Fruit fly (Drosophila melanogaster): ENCODE measurements around the gene Dyro.

Gene Dyro

dm6 chr3L:11296150-11296800, 556 bp upstream of the Dyro start (continued):
- TF ChIP-seq slp2 (GFP tag; optimal IDR thresholded peaks at IDR 0.05) = peak; percentile 78
- no peak for TF ChIP-seq hbn (GFP tag; IDR thresholded peaks at IDR 0.05; ENCODE audit: partially characterized antibody)
- TF ChIP-seq trh (GFP tag; optimal IDR thresholded peaks at IDR 0.05) = peak; percentile 57
- peak; percentile 62; the same call in 1 of the 2 replicates for TF ChIP-seq CG4360 (GFP tag; IDR thresholded peaks at IDR 0.05)
- peak; percentile 43 for TF ChIP-seq CrebB (tag; optimal IDR thresholded peaks at IDR 0.05)
- peak; percentile 68 to 76 for TF ChIP-seq chif (GFP tag; optimal IDR thresholded peaks at IDR 0.05)
- TF ChIP-seq oc (tag; optimal IDR thresholded peaks at IDR 0.05) = peak; percentile 55
- TF ChIP-seq CG18764 (GFP tag; optimal IDR thresholded peaks at IDR 0.05) = peak; percentile 69
- peak; percentile 62 for TF ChIP-seq CG8944 (GFP tag; optimal IDR thresholded peaks at IDR 0.05)
- TF ChIP-seq CG17385 (GFP tag; optimal IDR thresholded peaks at IDR 0.05) = peak; percentile 91
- peak; percentile 93 for TF ChIP-seq phol (tag; optimal IDR thresholded peaks at IDR 0.05)
- TF ChIP-seq CG1602 (GFP tag; optimal IDR thresholded peaks at IDR 0.05) = peak; percentile 84
- no peak for TF ChIP-seq BEAF-32 (GFP tag; optimal IDR thresholded peaks at IDR 0.05)
- peak; percentile 93 for TF ChIP-seq CG4424 (GFP tag; optimal IDR thresholded peaks at IDR 0.05)
- TF ChIP-seq bsh (GFP tag; optimal IDR thresholded peaks at IDR 0.05) = peak; percentile 88 to 90
- TF ChIP-seq CG34376 (GFP tag; optimal IDR thresholded peaks at IDR 0.05) = peak; percentile 54
- TF ChIP-seq CG14441 (GFP tag; IDR thresholded peaks at IDR 0.05) = peak; percentile 59
- peak; percentile 97 for TF ChIP-seq CG18262 (tag; optimal IDR thresholded peaks at IDR 0.05)
- no peak for TF ChIP-seq Doc2 (GFP tag; IDR thresholded peaks at IDR 0.05)
- peak; percentile 79 for TF ChIP-seq Atf-2 (GFP tag; optimal IDR thresholded peaks at IDR 0.05)
- TF ChIP-seq pum (GFP tag; optimal IDR thresholded peaks at IDR 0.05) = peak; percentile 74
- TF ChIP-seq nerfin-1 (tag; optimal IDR thresholded peaks at IDR 0.05) = peak; percentile 88
- peak; percentile 64 for TF ChIP-seq CG5245 (GFP tag; optimal IDR thresholded peaks at IDR 0.05)
- TF ChIP-seq Dek (tag; optimal IDR thresholded peaks at IDR 0.05) = peak; percentile 79
- peak; percentile 92 for TF ChIP-seq Ets65A (GFP tag)
- 0 out of 2 replicates have a peak, but pooled peaks have one; percentile 63 for TF ChIP-seq CG32772 (GFP tag; IDR thresholded peaks at IDR 0.05)
- TF ChIP-seq Fer1 (GFP tag; optimal IDR thresholded peaks at IDR 0.05) = peak; percentile 72
- TF ChIP-seq Max (GFP tag; optimal IDR thresholded peaks at IDR 0.05) = peak; percentile 80
- TF ChIP-seq disco-r (GFP tag; optimal IDR thresholded peaks at IDR 0.05) = peak; percentile 45
- TF ChIP-seq CG13123 (GFP tag; optimal IDR thresholded peaks at IDR 0.05) = peak; percentile 45
- TF ChIP-seq ssp (GFP tag; IDR thresholded peaks at IDR 0.05) = peak; percentile 59
- peak; percentile 48 for TF ChIP-seq gro (GFP tag; optimal IDR thresholded peaks at IDR 0.05)
- TF ChIP-seq gfzf (GFP tag; optimal IDR thresholded peaks at IDR 0.05) = no peak
- no peak for TF ChIP-seq CG7271 (tag; optimal IDR thresholded peaks at IDR 0.05)
- peak; percentile 80 for TF ChIP-seq Nf-YB (GFP tag; optimal IDR thresholded peaks at IDR 0.05)
- peak; percentile 33 for TF ChIP-seq Bdp1 (GFP tag; optimal IDR thresholded peaks at IDR 0.05)
- TF ChIP-seq CG12104 (GFP tag; optimal IDR thresholded peaks at IDR 0.05) = peak; percentile 92
- TF ChIP-seq CG1529 (GFP tag; optimal IDR thresholded peaks at IDR 0.05) = peak; percentile 90
- TF ChIP-seq GATAe (GFP tag; conservative IDR thresholded peaks at IDR 0.05) = no peak
- TF ChIP-seq CG3163 (GFP tag; optimal IDR thresholded peaks at IDR 0.05) = peak; percentile 36
- peak; percentile 91 for TF ChIP-seq Hr3 (GFP tag; optimal IDR thresholded peaks at IDR 0.05)
- TF ChIP-seq repo (GFP tag; optimal IDR thresholded peaks at IDR 0.05) = no peak
- TF ChIP-seq ERR (GFP tag; optimal IDR thresholded peaks at IDR 0.05) = peak; percentile 20
- peak; percentile 93 for TF ChIP-seq tio (GFP tag; optimal IDR thresholded peaks at IDR 0.05)
- peak; percentile 69 for TF ChIP-seq D19B (GFP tag; optimal IDR thresholded peaks at IDR 0.05)
- peak; percentile 66; the same call in 2 of the 3 replicates for TF ChIP-seq B-H1 (GFP tag; IDR thresholded peaks at IDR 0.05)
- TF ChIP-seq CG17912 (GFP tag; optimal IDR thresholded peaks at IDR 0.05) = no peak
- no peak for TF ChIP-seq bigmax (GFP tag; optimal IDR thresholded peaks at IDR 0.05)
- TF ChIP-seq bab2 (GFP tag; optimal IDR thresholded peaks at IDR 0.05) = peak; percentile 73
- peak; percentile 82 for TF ChIP-seq lab (GFP tag; optimal IDR thresholded peaks at IDR 0.05)

Measured in whole organism, embryonic.